Fruit fly (Drosophila melanogaster) whole organism, wandering third instar larva: Measurements from ENCODE around the gene Pten.

Experiments
- Abd-B ChIP-seq: fragments of >200 bp; optimal IDR thresholded peaks from 2 replicates; lab custom pipeline; 2017; ENCODE audit warnings: missing biosample characterization, missing genetic modification characterization
- Dfd ChIP-seq: fragments of >200 bp; optimal IDR thresholded peaks from 2 replicates; lab custom pipeline; 2017; ENCODE audit warnings: missing biosample characterization, missing genetic modification characterization
- HLH106 ChIP-seq: fragments of 200-800 bp; optimal IDR thresholded peaks from 3 replicates; lab custom pipeline; 2019; ENCODE audit warnings: missing biosample characterization, mild to moderate bottlenecking, missing genetic modification characterization, moderate library complexity
- Hr78 ChIP-seq: fragments of >200 bp; optimal IDR thresholded peaks from 2 replicates; lab custom pipeline; 2017; ENCODE audit warnings: missing biosample characterization, missing genetic modification characterization
- Hr83 ChIP-seq: fragments of 200-300 bp; sonication (Bioruptor generic); optimal IDR thresholded peaks from 2 replicates; lab custom pipeline; 2016; ENCODE audit warnings: missing biosample characterization, mild to moderate bottlenecking, missing genetic modification characterization, moderate library complexity; ENCODE audit not compliant: poor library complexity, severe bottlenecking
- N ChIP-seq: fragments of >200 bp; optimal IDR thresholded peaks from 2 replicates; lab custom pipeline; 2018; ENCODE audit warnings: missing biosample characterization, missing external identifiers, missing genetic modification characterization
- OdsH ChIP-seq: fragments of 200-800 bp; sonication (Bioruptor generic); optimal IDR thresholded peaks from 2 replicates; lab custom pipeline; 2016; ENCODE audit warnings: missing biosample characterization, mild to moderate bottlenecking, missing genetic modification characterization
- Vsx2 ChIP-seq: fragments of 200-300, 225-300 bp; sonication (Bioruptor generic); optimal IDR thresholded peaks from 2 replicates; lab custom pipeline; 2018; ENCODE audit warnings: missing biosample characterization, missing genetic modification characterization; ENCODE audit not compliant: partially characterized antibody
- dmrt93B ChIP-seq: fragments of 200-800 bp; sonication (Bioruptor generic); optimal IDR thresholded peaks from 2 replicates; lab custom pipeline; 2018; ENCODE audit warnings: missing biosample characterization, mild to moderate bottlenecking, missing genetic modification characterization
- ey ChIP-seq: fragments of 200-800 bp; sonication (Bioruptor generic); optimal IDR thresholded peaks from 2 replicates; lab custom pipeline; 2016; ENCODE audit warnings: missing biosample characterization, missing genetic modification characterization
- h ChIP-seq: fragments of 200-800 bp; sonication (Bioruptor generic); optimal IDR thresholded peaks from 3 replicates; lab custom pipeline; 2016; ENCODE audit warnings: missing biosample characterization, mild to moderate bottlenecking, missing genetic modification characterization
- jim ChIP-seq: fragments of 175-275, 200-325 bp; sonication (Bioruptor generic); optimal IDR thresholded peaks from 2 replicates; lab custom pipeline; 2016; ENCODE audit warnings: missing biosample characterization, mild to moderate bottlenecking, missing genetic modification characterization
- psq ChIP-seq: fragments of 200-800 bp; sonication (Bioruptor generic); optimal IDR thresholded peaks from 3 replicates; lab custom pipeline; 2017; ENCODE audit warnings: missing biosample characterization, mild to moderate bottlenecking, missing genetic modification characterization, moderate library complexity

dm6 chr2L:10221387-10221705 lies 39.5 kb downstream of the Pten start:
- TF ChIP-seq Dfd (no peak), HLH106 (tag; lab: Kevin White, UChicago) (no peak), Abd-B (GFP tag; lab: Kevin White, UChicago) (no peak), psq (GFP tag; lab: Kevin White, UChicago) (no peak), ey (GFP tag; lab: Kevin White, UChicago) (no peak), Hr78 (GFP tag; lab: Kevin White, UChicago) (no peak), jim (GFP tag; lab: Kevin White, UChicago) (no peak), Hr83 (GFP tag; lab: Kevin White, UChicago) (no peak), OdsH (GFP tag; lab: Kevin White, UChicago) (no peak), h (no peak), N (no peak), Vsx2 (GFP tag; lab: Kevin White, UChicago) (no peak), dmrt93B (GFP tag; lab: Kevin White, UChicago) (no peak)
